Worm (Caenorhabditis elegans) whole organism, L2 larva: ENCODE results near the gene Y105C5A.1269.

Experiments used
- blmp-1 ChIP-seq: sonication (generic microtip); optimal IDR thresholded peaks from 2 replicates; lab custom pipeline; 2017; ENCODE audit warnings: missing genetic modification characterization, mild to moderate bottlenecking, missing compliant biosample characterization, antibody characterized with exemption, moderate library complexity; ENCODE audit not compliant: insufficient read depth
- lsy-2 ChIP-seq, 2 experiments: fragments of 150-350 bp in 1 of 2; sonication (generic microtip) in 1 of 2; optimal IDR thresholded peaks; 2 replicates each; lab custom pipeline; 2014 to 2017; ENCODE audit warnings: missing biosample characterization in 2 of 2, missing genetic modification characterization in 2 of 2

DNA sequence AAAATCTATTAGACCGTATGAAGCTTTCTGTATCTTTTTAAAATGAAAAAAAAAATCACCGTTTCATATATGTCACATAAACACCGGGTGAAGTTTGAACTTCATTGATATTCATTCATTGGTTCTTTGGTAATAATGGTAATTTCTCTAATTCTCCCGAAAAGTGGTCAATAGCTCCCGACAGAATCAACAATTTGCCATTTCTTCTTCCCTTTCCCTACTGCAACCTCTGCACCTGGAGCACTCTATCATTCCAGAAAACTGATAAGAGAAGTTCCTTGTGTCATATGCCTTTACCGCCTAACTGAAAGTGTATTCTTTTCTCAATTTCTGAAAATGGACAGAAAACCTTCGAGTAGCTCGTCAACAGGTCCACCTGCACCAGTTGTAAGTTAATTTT, 2.5 kb downstream of the Y105C5A.1269 start, which contains the start of gene Y105C5A.24:
- TF ChIP-seq lsy-2 (tag; optimal IDR thresholded peaks at IDR 0.05; lab: Kevin White, UChicago) = no peak
- TF ChIP-seq blmp-1 (tag; lab: Kevin White, UChicago) = no peak
